Worm (Caenorhabditis elegans) whole organism, midembryonic: Measurements from ENCODE around the gene dmd-8.

ENCODE experiments used
- T22C8.4 ChIP-seq: fragments of 200-800 bp; sonication (Bioruptor generic); IDR thresholded peaks from 2 replicates; pipeline ENCODE4 v1.3.6; 2022; ENCODE audit warnings: missing genetic modification characterization, missing compliant biosample characterization
- cog-1 ChIP-seq: sonication (generic microtip); optimal IDR thresholded peaks from 2 replicates; lab custom pipeline; 2016; ENCODE audit warnings: missing genetic modification characterization, missing compliant biosample characterization
- flt-1 ChIP-seq: fragments of 200-800 bp; sonication (Bioruptor generic); IDR thresholded peaks from 2 replicates; pipeline ENCODE4 v1.3.6; 2022; ENCODE audit warnings: missing genetic modification characterization, missing compliant biosample characterization
- klf-2 ChIP-seq: fragments of 200-800 bp; sonication (Bioruptor generic); conservative IDR thresholded peaks from 2 replicates; pipeline ENCODE4 v1.3.6; 2022; ENCODE audit warnings: missing genetic modification reagents, missing genetic modification characterization, missing compliant biosample characterization
- med-1 ChIP-seq: sonication (generic microtip); optimal IDR thresholded peaks from 2 replicates; lab custom pipeline; 2017; ENCODE audit warnings: missing genetic modification characterization, mild to moderate bottlenecking, missing compliant biosample characterization, antibody characterized with exemption, missing genetic modification reagents; ENCODE audit not compliant: insufficient read depth
- tab-1 ChIP-seq: fragments of 200-800 bp; sonication (Bioruptor generic); IDR thresholded peaks from 2 replicates; pipeline ENCODE4 v1.3.6; 2022; ENCODE audit warnings: missing genetic modification characterization, missing compliant biosample characterization
- ztf-23 ChIP-seq: fragments of 200-800 bp; sonication (Bioruptor generic); IDR thresholded peaks from 2 replicates; pipeline ENCODE4 v1.3.6; 2022; ENCODE audit warnings: missing genetic modification reagents, missing genetic modification characterization, missing compliant biosample characterization

- TF ChIP-seq T22C8.4 (GFP tag; lab: Robert Waterston, UW): no peak
- no peak for TF ChIP-seq flt-1
- TF ChIP-seq med-1 (GFP tag; lab: Kevin White, UChicago): no peak
- no peak for TF ChIP-seq cog-1
- TF ChIP-seq klf-2 (GFP tag; lab: Robert Waterston, UW): no peak
- TF ChIP-seq tab-1 (GFP tag; lab: Robert Waterston, UW): no peak
- no peak for TF ChIP-seq ztf-23 (GFP tag; lab: Robert Waterston, UW)
These were observed 6.9 kb upstream of the dmd-8 start, which contains the start of gene wago-10 for ce11 chrV:343128-343527.
